Fruit fly (Drosophila melanogaster): ENCODE results near the gene tal-1A.

Gene tal-1A

dm6 chr3R:13847289-13847688 is 34.4 kb downstream of the tal-1A start:
- no peak for TF ChIP-seq CG17801 (GFP tag; optimal IDR thresholded peaks at IDR 0.05; ENCODE audit: partially characterized antibody)

DNA sequence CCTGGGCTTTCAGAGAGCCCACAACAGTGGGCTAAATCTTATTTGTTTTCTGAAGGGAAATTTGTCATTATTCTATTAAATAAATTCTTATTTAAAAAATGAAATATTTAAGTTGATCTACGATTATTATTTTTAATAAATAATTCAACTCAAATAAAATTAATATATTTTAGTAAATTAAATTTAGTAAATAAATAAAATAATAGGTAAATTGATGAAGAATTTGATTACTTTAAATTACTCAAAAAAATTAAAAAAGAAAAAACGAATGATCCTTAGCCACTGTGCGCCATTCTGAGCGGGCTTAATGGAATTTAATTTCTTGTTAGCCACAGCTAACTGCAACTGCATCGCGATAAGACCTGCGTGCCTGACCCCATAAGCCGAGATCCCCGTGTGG is 35.4 kb downstream of the tal-1A start:
- no peak for TF ChIP-seq CG17801 (GFP tag; optimal IDR thresholded peaks at IDR 0.05; ENCODE audit: partially characterized antibody)

DNA sequence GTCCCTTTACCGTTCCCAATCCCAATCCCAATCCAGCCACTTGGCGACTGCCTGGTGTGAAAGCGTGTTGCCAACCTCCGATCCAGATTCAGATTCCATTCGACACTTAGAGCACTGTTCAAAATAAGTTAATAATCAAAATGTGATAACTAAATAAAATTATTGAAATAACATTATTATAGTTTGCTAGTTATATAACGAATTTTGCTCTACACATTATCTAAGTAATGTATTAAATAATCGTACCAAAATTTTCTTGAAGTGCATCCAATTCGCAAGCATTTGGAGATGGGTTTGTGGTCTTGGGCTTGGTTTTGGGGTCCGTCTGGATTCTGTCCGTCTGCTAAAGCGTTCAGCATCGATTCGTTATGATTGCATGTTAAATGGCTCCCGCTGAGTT is 36.4 kb downstream of the tal-1A start:
- TF ChIP-seq CG17801 (GFP tag; optimal IDR thresholded peaks at IDR 0.05; ENCODE audit: partially characterized antibody): no peak

DNA sequence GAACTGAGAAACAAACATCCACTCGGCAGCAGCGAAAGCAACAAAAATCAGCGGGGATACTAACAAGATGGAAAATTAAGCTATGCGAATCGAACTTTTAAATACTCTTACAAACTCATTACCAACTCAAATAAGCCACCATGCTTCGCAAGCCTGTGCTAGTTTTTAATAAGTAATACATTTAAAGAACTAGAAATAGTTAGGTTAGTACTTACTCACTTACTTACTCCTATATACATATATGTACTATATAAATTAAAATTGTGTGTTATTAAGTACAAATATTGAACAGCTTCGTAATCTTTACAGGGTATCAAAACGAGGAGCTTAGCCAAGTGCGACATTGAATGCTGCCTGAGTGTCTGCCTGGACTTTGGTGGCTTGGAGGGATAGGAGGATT is 38.1 kb downstream of the tal-1A start:
- no peak for TF ChIP-seq CG17801 (GFP tag; optimal IDR thresholded peaks at IDR 0.05; ENCODE audit: partially characterized antibody)

dm6 chr3R:13855354-13855753 is 42.4 kb downstream of the tal-1A start, which contains the start of gene CG14362:
Gene CG14362, minus strand, starts transcription at chr3R:13855454.
- no peak for TF ChIP-seq CG17801 (GFP tag; optimal IDR thresholded peaks at IDR 0.05; ENCODE audit: partially characterized antibody)

dm6 chr3R:13857339-13857738 is 44.4 kb downstream of the tal-1A start:
- TF ChIP-seq CG17801 (GFP tag; optimal IDR thresholded peaks at IDR 0.05; ENCODE audit: partially characterized antibody): no peak

DNA sequence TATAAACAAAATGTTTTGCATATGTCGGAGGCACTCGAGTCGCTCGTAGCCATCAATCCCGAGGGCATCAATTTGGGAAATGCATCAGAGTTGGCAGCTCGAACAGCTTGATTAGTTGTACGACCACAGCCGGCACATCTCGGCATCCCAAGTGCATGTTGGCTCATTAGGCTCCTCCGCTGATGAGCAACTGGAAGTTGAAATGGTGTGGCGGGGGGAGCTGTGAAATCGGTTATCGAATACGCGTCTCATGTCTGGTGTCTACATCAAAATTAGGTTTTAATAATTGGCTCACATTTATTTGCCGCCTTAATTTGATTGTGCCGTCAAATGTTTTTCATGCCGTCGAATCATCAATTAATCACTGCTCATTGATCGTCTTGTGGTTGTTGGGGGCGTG is 46.3 kb downstream of the tal-1A start:
- TF ChIP-seq CG17801 (GFP tag; optimal IDR thresholded peaks at IDR 0.05; ENCODE audit: partially characterized antibody): no peak

dm6 chr3R:13861805-13862204 is 48.9 kb downstream of the tal-1A start:
- TF ChIP-seq CG17801 (GFP tag; optimal IDR thresholded peaks at IDR 0.05; ENCODE audit: partially characterized antibody): no peak

All from ovary, adult (tissue).